Worm (Caenorhabditis elegans) whole organism, L4/young adult: ENCODE data around the gene ceh-18.

Experiments
- W03F9.2 ChIP-seq: fragments of 150-350 bp; optimal IDR thresholded peaks from 2 replicates; lab custom pipeline; 2014; ENCODE audit warnings: missing biosample characterization, missing genetic modification characterization
- dao-5 ChIP-seq: sonication (generic microtip); optimal IDR thresholded peaks from 2 replicates; lab custom pipeline; 2016; ENCODE audit warnings: missing genotype, missing genetic modification characterization, moderate library complexity, missing compliant biosample characterization
- him-1 ChIP-seq: sonication (generic microtip); optimal IDR thresholded peaks from 2 replicates; lab custom pipeline; 2016; ENCODE audit warnings: missing genotype, missing genetic modification reagents, missing genetic modification characterization, missing compliant biosample characterization

- TF ChIP-seq dao-5 (tag; lab: Kevin White, UChicago) (no peak), him-1 (no peak), W03F9.2 (tag; lab: Kevin White, UChicago) (no peak)
Observed at ce11 chrX:3821609-3822008, 36.0 kb downstream of the ceh-18 start.
